Worm (Caenorhabditis elegans) whole organism, late embryonic: ENCODE results near the gene ZC204.12.

Experiments used
- K02D7.2 ChIP-seq: sonication (generic microtip); optimal IDR thresholded peaks from 2 replicates; lab custom pipeline; 2017; ENCODE audit warnings: mild to moderate bottlenecking, missing genetic modification characterization, missing compliant biosample characterization
- T23F11.4 ChIP-seq: fragments of 200-800 bp; sonication (Bioruptor generic); optimal IDR thresholded peaks from 2 replicates; lab custom pipeline; 2018; ENCODE audit warnings: mild to moderate bottlenecking, missing genetic modification characterization, missing compliant biosample characterization
- Y22D7AL.16 ChIP-seq: sonication (generic microtip); optimal IDR thresholded peaks from 2 replicates; lab custom pipeline; 2016; ENCODE audit warnings: missing genetic modification characterization, missing compliant biosample characterization
- ahr-1 ChIP-seq: sonication (generic microtip); optimal IDR thresholded peaks from 2 replicates; lab custom pipeline; 2016; ENCODE audit warnings: missing genetic modification characterization, missing compliant biosample characterization
- ama-1 ChIP-seq: fragments of 150-350 bp; optimal IDR thresholded peaks from 2 replicates; lab custom pipeline; 2014
- ceh-14 ChIP-seq: sonication (generic microtip); optimal IDR thresholded peaks from 2 replicates; lab custom pipeline; 2016; ENCODE audit warnings: missing genotype, missing genetic modification characterization, missing compliant biosample characterization
- ceh-30 ChIP-seq: fragments of 150-350 bp; optimal IDR thresholded peaks from 2 replicates; lab custom pipeline; 2014; ENCODE audit warnings: missing biosample characterization, missing genetic modification characterization
- ceh-34 ChIP-seq: sonication (generic microtip); optimal IDR thresholded peaks from 2 replicates; lab custom pipeline; 2016; ENCODE audit warnings: mild to moderate bottlenecking, missing genetic modification characterization, missing compliant biosample characterization
- ceh-45 ChIP-seq: fragments of 200-800 bp; sonication (Bioruptor generic); IDR thresholded peaks from 2 replicates; pipeline ENCODE4 v1.3.6; 2022; ENCODE audit warnings: missing genetic modification reagents, missing genetic modification characterization, missing compliant biosample characterization
- ceh-48 ChIP-seq: sonication (generic microtip); optimal IDR thresholded peaks from 2 replicates; lab custom pipeline; 2016; ENCODE audit warnings: missing genetic modification characterization, inconsistent platforms, missing compliant biosample characterization
- ceh-6 ChIP-seq: fragments of 200-800 bp; sonication (Bioruptor generic); optimal IDR thresholded peaks from 2 replicates; lab custom pipeline; 2018; ENCODE audit warnings: mild to moderate bottlenecking, missing genetic modification characterization, missing compliant biosample characterization
- che-1 ChIP-seq: sonication (generic microtip); optimal IDR thresholded peaks from 2 replicates; lab custom pipeline; 2016; ENCODE audit warnings: mild to moderate bottlenecking, missing genetic modification characterization, missing compliant biosample characterization
- fax-1 ChIP-seq: sonication (generic microtip); optimal IDR thresholded peaks from 2 replicates; lab custom pipeline; 2016; ENCODE audit warnings: missing genotype, missing genetic modification characterization, missing compliant biosample characterization
- fkh-6 ChIP-seq: sonication (generic microtip); optimal IDR thresholded peaks from 2 replicates; lab custom pipeline; 2016; ENCODE audit warnings: missing genetic modification characterization, missing compliant biosample characterization
- hlh-15 ChIP-seq: sonication (generic microtip); optimal IDR thresholded peaks from 2 replicates; lab custom pipeline; 2016; ENCODE audit warnings: missing genetic modification characterization, missing compliant biosample characterization
- madf-2 ChIP-seq: sonication (generic microtip); optimal IDR thresholded peaks from 2 replicates; lab custom pipeline; 2017; ENCODE audit warnings: missing genetic modification characterization, missing compliant biosample characterization
- nhr-232 ChIP-seq: sonication (generic microtip); optimal IDR thresholded peaks from 2 replicates; lab custom pipeline; 2016; ENCODE audit warnings: missing genetic modification characterization, missing compliant biosample characterization
- pag-3 ChIP-seq: sonication (generic microtip); optimal IDR thresholded peaks from 2 replicates; lab custom pipeline; 2016; ENCODE audit warnings: missing compliant biosample characterization, missing genetic modification characterization, borderline replicate concordance
- pax-1 ChIP-seq: fragments of 150-350 bp; optimal IDR thresholded peaks from 2 replicates; lab custom pipeline; 2014; ENCODE audit warnings: missing biosample characterization, missing genetic modification characterization
- pha-2 ChIP-seq: sonication (generic microtip); optimal IDR thresholded peaks from 2 replicates; lab custom pipeline; 2017; ENCODE audit warnings: mild to moderate bottlenecking, missing genetic modification characterization, missing compliant biosample characterization
- ref-2 ChIP-seq: sonication (generic microtip); optimal IDR thresholded peaks from 2 replicates; lab custom pipeline; 2016; ENCODE audit warnings: missing genetic modification characterization, missing compliant biosample characterization
- rnt-1 ChIP-seq: sonication (generic microtip); optimal IDR thresholded peaks from 2 replicates; lab custom pipeline; 2016; ENCODE audit warnings: missing genetic modification characterization, missing compliant biosample characterization
- sox-4 ChIP-seq: sonication (generic microtip); optimal IDR thresholded peaks from 2 replicates; lab custom pipeline; 2017; ENCODE audit warnings: mild to moderate bottlenecking, missing genetic modification characterization, inconsistent platforms, missing compliant biosample characterization
- syd-9 ChIP-seq: sonication (generic microtip); optimal IDR thresholded peaks from 2 replicates; lab custom pipeline; 2016; ENCODE audit warnings: mild to moderate bottlenecking, missing genetic modification characterization, moderate library complexity, missing compliant biosample characterization
- ttx-3 ChIP-seq: sonication (generic microtip); optimal IDR thresholded peaks from 2 replicates; lab custom pipeline; 2016; ENCODE audit warnings: missing genetic modification reagents, missing genetic modification characterization, missing compliant biosample characterization
- unc-3 ChIP-seq, 2 experiments: fragments of 200-800 bp in 1 of 2; sonication (Bioruptor generic) in 1 of 2; sonication (generic microtip) in 1 of 2; conservative IDR thresholded peaks in 1 of 2; optimal IDR thresholded peaks in 1 of 2; 2 replicates each; pipeline versions ENCODE4 v1.3.6 to Lab custom; 2016 to 2022; ENCODE audit warnings: missing compliant biosample characterization in 2 of 2, missing genetic modification characterization in 2 of 2, missing genetic modification reagents in 1 of 2
- unc-42 ChIP-seq: sonication (generic microtip); optimal IDR thresholded peaks from 2 replicates; lab custom pipeline; 2016; ENCODE audit warnings: missing genotype, missing genetic modification characterization, missing compliant biosample characterization
- unc-55 ChIP-seq: sonication (generic microtip); optimal IDR thresholded peaks from 2 replicates; lab custom pipeline; 2017; ENCODE audit warnings: missing biosample characterization, missing genetic modification reagents, missing genetic modification characterization
- ztf-16 ChIP-seq: sonication (generic microtip); optimal IDR thresholded peaks from 2 replicates; lab custom pipeline; 2017; ENCODE audit warnings: missing genetic modification characterization, missing compliant biosample characterization

The ZC204.12 gene

DNA sequence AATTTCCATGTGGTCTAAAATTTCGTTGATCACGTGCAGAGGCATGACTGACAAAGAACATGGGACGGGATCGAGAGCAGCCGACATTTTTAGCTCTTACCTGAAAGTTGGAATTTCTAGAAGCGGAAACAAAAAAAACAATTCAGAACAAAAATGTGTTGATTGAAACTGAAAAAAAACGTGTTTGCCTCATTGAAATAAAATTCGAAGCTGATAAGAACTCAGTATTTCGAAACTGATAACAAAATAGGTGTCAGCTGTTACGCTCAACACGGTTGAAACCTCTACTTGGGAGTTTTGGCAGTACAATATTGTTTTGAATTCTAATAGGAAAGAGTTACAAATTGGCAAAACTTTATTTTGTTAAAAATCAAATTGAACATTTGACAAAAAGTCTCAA, 48.2 kb downstream of the ZC204.12 start:
- TF ChIP-seq K02D7.2, result no peak
- TF ChIP-seq fax-1 (tag; lab: Kevin White, UChicago), result no peak
- TF ChIP-seq ttx-3 (tag; lab: Kevin White, UChicago), result no peak
- no peak for TF ChIP-seq madf-2 (tag; lab: Kevin White, UChicago)
- TF ChIP-seq ama-1 (lab: Kevin White, UChicago), result no peak
- no peak for TF ChIP-seq unc-55
- no peak for TF ChIP-seq ceh-6 (GFP tag; lab: Kevin White, UChicago)
- no peak for TF ChIP-seq fkh-6 (tag; lab: Kevin White, UChicago)
- no peak for TF ChIP-seq rnt-1
- no peak for TF ChIP-seq nhr-232 (tag; lab: Kevin White, UChicago)
- no peak for TF ChIP-seq ceh-45
- no peak for TF ChIP-seq pha-2
- no peak for TF ChIP-seq ahr-1 (tag; lab: Kevin White, UChicago)
- no peak for TF ChIP-seq ceh-30 (tag; lab: Kevin White, UChicago)
- no peak for TF ChIP-seq che-1

DNA sequence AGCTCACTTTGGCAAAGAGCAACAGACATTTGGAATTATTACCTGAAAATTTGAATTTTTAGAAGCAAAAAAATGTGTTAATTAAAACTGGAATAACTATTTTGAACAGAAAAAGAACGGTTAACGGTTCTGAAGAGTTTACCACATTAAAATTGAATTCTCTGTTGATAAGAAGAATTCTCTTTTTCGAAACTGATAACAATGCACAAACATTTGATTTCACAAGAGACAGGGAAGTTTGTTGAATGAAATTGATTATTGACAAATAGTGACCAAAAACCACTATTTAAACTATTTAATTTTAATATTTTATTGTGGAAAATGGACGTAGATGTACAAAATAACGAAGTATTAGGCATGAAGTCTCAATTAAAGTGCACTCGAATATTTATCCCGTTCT, 49.5 kb downstream of the ZC204.12 start:
- no peak for TF ChIP-seq hlh-15 (tag; lab: Kevin White, UChicago)
- TF ChIP-seq Y22D7AL.16 (tag; lab: Kevin White, UChicago), result no peak
- TF ChIP-seq syd-9 (tag; lab: Kevin White, UChicago), result no peak
- TF ChIP-seq ceh-34 (tag; lab: Kevin White, UChicago), result no peak
- TF ChIP-seq ceh-14 (tag; lab: Kevin White, UChicago), result no peak
- TF ChIP-seq ttx-3 (tag; lab: Kevin White, UChicago), result no peak
- TF ChIP-seq pag-3 (tag; lab: Kevin White, UChicago), result no peak
- TF ChIP-seq ref-2 (tag; lab: Kevin White, UChicago), result no peak
- TF ChIP-seq che-1, result no peak
- no peak for TF ChIP-seq pax-1 (tag; lab: Kevin White, UChicago)
- no peak for TF ChIP-seq ceh-48 (tag; lab: Kevin White, UChicago)
- TF ChIP-seq T23F11.4, result no peak
- TF ChIP-seq rnt-1, result no peak
- no peak for TF ChIP-seq unc-3 (GFP tag; conservative IDR thresholded peaks at IDR 0.05; lab: Robert Waterston, UW)
- no peak for TF ChIP-seq unc-3 (tag; optimal IDR thresholded peaks at IDR 0.05; lab: Kevin White, UChicago)
- TF ChIP-seq ztf-16 (tag; lab: Kevin White, UChicago), result no peak
- TF ChIP-seq ceh-6 (GFP tag; lab: Kevin White, UChicago), result no peak
- no peak for TF ChIP-seq unc-42 (tag; lab: Kevin White, UChicago)
- no peak for TF ChIP-seq madf-2 (tag; lab: Kevin White, UChicago)
- no peak for TF ChIP-seq sox-4 (tag; lab: Kevin White, UChicago)
- TF ChIP-seq fkh-6 (tag; lab: Kevin White, UChicago), result no peak
